Worm (Caenorhabditis elegans) whole organism, late embryonic: ENCODE measurements around the gene F13H10.1.
A peak's percentile ranks its signal among the peaks of the same experiment; 100 is the strongest.
"Not testable (repeated sequence)": the region's sequence is repeated elsewhere in the genome, so short reads cannot be mapped to it uniquely, and the experiment has no call there.

Experiments
- F13H6.1 ChIP-seq: sonication (generic microtip); optimal IDR thresholded peaks from 2 replicates; lab custom pipeline; 2016; ENCODE audit warnings: missing genetic modification characterization, missing compliant biosample characterization
- K02D7.2 ChIP-seq: sonication (generic microtip); optimal IDR thresholded peaks from 2 replicates; lab custom pipeline; 2017; ENCODE audit warnings: mild to moderate bottlenecking, missing genetic modification characterization, missing compliant biosample characterization
- K09A11.1 ChIP-seq: sonication (generic microtip); optimal IDR thresholded peaks from 2 replicates; lab custom pipeline; 2017; ENCODE audit warnings: antibody characterized with exemption, mild to moderate bottlenecking, missing genetic modification characterization, missing compliant biosample characterization; ENCODE audit not compliant: insufficient read depth
- T23F11.4 ChIP-seq: fragments of 200-800 bp; sonication (Bioruptor generic); optimal IDR thresholded peaks from 2 replicates; lab custom pipeline; 2018; ENCODE audit warnings: mild to moderate bottlenecking, missing genetic modification characterization, missing compliant biosample characterization
- ahr-1 ChIP-seq: sonication (generic microtip); optimal IDR thresholded peaks from 2 replicates; lab custom pipeline; 2016; ENCODE audit warnings: missing genetic modification characterization, missing compliant biosample characterization
- ceh-18 ChIP-seq: sonication (generic microtip); optimal IDR thresholded peaks from 2 replicates; lab custom pipeline; 2016; ENCODE audit warnings: missing genetic modification characterization, missing compliant biosample characterization
- ceh-2 ChIP-seq: sonication (generic microtip); optimal IDR thresholded peaks from 2 replicates; lab custom pipeline; 2016; ENCODE audit warnings: missing genotype, missing genetic modification characterization, missing compliant biosample characterization
- ceh-22 ChIP-seq: sonication (generic microtip); optimal IDR thresholded peaks from 2 replicates; lab custom pipeline; 2017; ENCODE audit warnings: missing biosample characterization, missing genetic modification characterization
- ceh-24 ChIP-seq: sonication (generic microtip); optimal IDR thresholded peaks from 2 replicates; lab custom pipeline; 2016; ENCODE audit warnings: mild to moderate bottlenecking, missing genetic modification characterization, missing compliant biosample characterization
- ceh-31 ChIP-seq: sonication (generic microtip); optimal IDR thresholded peaks from 2 replicates; lab custom pipeline; 2016; ENCODE audit warnings: missing genetic modification characterization, missing compliant biosample characterization
- ceh-34 ChIP-seq: sonication (generic microtip); optimal IDR thresholded peaks from 2 replicates; lab custom pipeline; 2016; ENCODE audit warnings: mild to moderate bottlenecking, missing genetic modification characterization, missing compliant biosample characterization
- ceh-48 ChIP-seq: sonication (generic microtip); optimal IDR thresholded peaks from 2 replicates; lab custom pipeline; 2016; ENCODE audit warnings: missing genetic modification characterization, inconsistent platforms, missing compliant biosample characterization
- ceh-6 ChIP-seq: fragments of 200-800 bp; sonication (Bioruptor generic); optimal IDR thresholded peaks from 2 replicates; lab custom pipeline; 2018; ENCODE audit warnings: mild to moderate bottlenecking, missing genetic modification characterization, missing compliant biosample characterization
- dve-1 ChIP-seq: sonication (generic microtip); optimal IDR thresholded peaks from 2 replicates; lab custom pipeline; 2017; ENCODE audit warnings: antibody characterized with exemption, mild to moderate bottlenecking, missing genetic modification characterization, missing compliant biosample characterization
- elt-2 ChIP-seq: sonication (generic microtip); optimal IDR thresholded peaks from 2 replicates; lab custom pipeline; 2016; ENCODE audit warnings: missing genetic modification reagents, missing genetic modification characterization, missing compliant biosample characterization
- eyg-1 ChIP-seq: sonication (generic microtip); optimal IDR thresholded peaks from 2 replicates; lab custom pipeline; 2016; ENCODE audit warnings: missing genotype, missing genetic modification characterization, missing compliant biosample characterization
- fax-1 ChIP-seq: sonication (generic microtip); optimal IDR thresholded peaks from 2 replicates; lab custom pipeline; 2016; ENCODE audit warnings: missing genotype, missing genetic modification characterization, missing compliant biosample characterization
- fkh-6 ChIP-seq: sonication (generic microtip); optimal IDR thresholded peaks from 2 replicates; lab custom pipeline; 2016; ENCODE audit warnings: missing genetic modification characterization, missing compliant biosample characterization
- hlh-13 ChIP-seq: fragments of 200-800 bp; sonication (Bioruptor generic); optimal IDR thresholded peaks from 2 replicates; lab custom pipeline; 2018; ENCODE audit warnings: mild to moderate bottlenecking, missing genetic modification characterization, missing compliant biosample characterization
- hlh-15 ChIP-seq: sonication (generic microtip); optimal IDR thresholded peaks from 2 replicates; lab custom pipeline; 2016; ENCODE audit warnings: missing genetic modification characterization, missing compliant biosample characterization
- nfya-1 ChIP-seq: sonication (generic microtip); optimal IDR thresholded peaks from 2 replicates; lab custom pipeline; 2017; ENCODE audit warnings: missing genetic modification characterization, mild to moderate bottlenecking, missing compliant biosample characterization, antibody characterized with exemption, moderate library complexity
- nhr-11 ChIP-seq: fragments of 150-350 bp; optimal IDR thresholded peaks from 2 replicates; lab custom pipeline; 2014; ENCODE audit warnings: missing biosample characterization, missing genetic modification characterization
- nhr-232 ChIP-seq: sonication (generic microtip); optimal IDR thresholded peaks from 2 replicates; lab custom pipeline; 2016; ENCODE audit warnings: missing genetic modification characterization, missing compliant biosample characterization
- npax-4 ChIP-seq: sonication (generic microtip); optimal IDR thresholded peaks from 2 replicates; lab custom pipeline; 2016; ENCODE audit warnings: missing genetic modification characterization, missing compliant biosample characterization
- odd-2 ChIP-seq: sonication (generic microtip); optimal IDR thresholded peaks from 2 replicates; lab custom pipeline; 2017; ENCODE audit warnings: antibody characterized with exemption, mild to moderate bottlenecking, missing genetic modification characterization, missing compliant biosample characterization
- pag-3 ChIP-seq: sonication (generic microtip); optimal IDR thresholded peaks from 2 replicates; lab custom pipeline; 2016; ENCODE audit warnings: missing compliant biosample characterization, missing genetic modification characterization, borderline replicate concordance
- pat-9 ChIP-seq: fragments of 200-800 bp; sonication (Bioruptor generic); optimal IDR thresholded peaks from 2 replicates; lab custom pipeline; 2018; ENCODE audit warnings: mild to moderate bottlenecking, missing genetic modification characterization, moderate library complexity, missing compliant biosample characterization
- pax-1 ChIP-seq: fragments of 150-350 bp; optimal IDR thresholded peaks from 2 replicates; lab custom pipeline; 2014; ENCODE audit warnings: missing biosample characterization, missing genetic modification characterization
- pha-2 ChIP-seq: sonication (generic microtip); optimal IDR thresholded peaks from 2 replicates; lab custom pipeline; 2017; ENCODE audit warnings: mild to moderate bottlenecking, missing genetic modification characterization, missing compliant biosample characterization
- pha-4 ChIP-seq: fragments of 150-350 bp; optimal IDR thresholded peaks from 2 replicates; lab custom pipeline; 2018; ENCODE audit warnings: missing biosample characterization, missing genetic modification reagents, missing genetic modification characterization
- pqm-1 ChIP-seq: sonication (generic microtip); optimal IDR thresholded peaks from 2 replicates; lab custom pipeline; 2016; ENCODE audit warnings: missing genetic modification characterization, missing compliant biosample characterization
- pros-1 ChIP-seq: fragments of 150-350 bp; optimal IDR thresholded peaks from 2 replicates; lab custom pipeline; 2014; ENCODE audit warnings: missing biosample characterization, missing genetic modification reagents, missing genetic modification characterization
- rnt-1 ChIP-seq: sonication (generic microtip); optimal IDR thresholded peaks from 2 replicates; lab custom pipeline; 2016; ENCODE audit warnings: missing genetic modification characterization, missing compliant biosample characterization
- sox-4 ChIP-seq: sonication (generic microtip); optimal IDR thresholded peaks from 2 replicates; lab custom pipeline; 2017; ENCODE audit warnings: mild to moderate bottlenecking, missing genetic modification characterization, inconsistent platforms, missing compliant biosample characterization
- syd-9 ChIP-seq: sonication (generic microtip); optimal IDR thresholded peaks from 2 replicates; lab custom pipeline; 2016; ENCODE audit warnings: mild to moderate bottlenecking, missing genetic modification characterization, moderate library complexity, missing compliant biosample characterization
- tbx-2 ChIP-seq: sonication (generic microtip); optimal IDR thresholded peaks from 2 replicates; lab custom pipeline; 2016; ENCODE audit warnings: missing genetic modification characterization, missing compliant biosample characterization
- tbx-7 ChIP-seq: sonication (generic microtip); optimal IDR thresholded peaks from 2 replicates; lab custom pipeline; 2016; ENCODE audit warnings: missing genotype, missing genetic modification characterization, missing compliant biosample characterization
- zip-5 ChIP-seq: sonication (generic microtip); optimal IDR thresholded peaks from 2 replicates; lab custom pipeline; 2016; ENCODE audit warnings: missing genetic modification characterization, missing compliant biosample characterization
- ztf-16 ChIP-seq: sonication (generic microtip); optimal IDR thresholded peaks from 2 replicates; lab custom pipeline; 2017; ENCODE audit warnings: missing genetic modification characterization, missing compliant biosample characterization

Gene F13H10.1

ce11 chrIV:10985568-10986035 is 18.8 kb upstream of the F13H10.1 start, which contains the start of gene cyb-2.1:
Gene cyb-2.1 (plus strand): TSS chrIV:10985985.
- TF ChIP-seq elt-2 (no peak), fkh-6 (tag; lab: Kevin White, UChicago) (no peak), F13H6.1 (no peak), tbx-7 (tag; lab: Kevin White, UChicago) (no peak), rnt-1 (tag; lab: Kevin White, UChicago) (no peak), ztf-16 (tag; lab: Kevin White, UChicago) (no peak), odd-2 (tag; lab: Kevin White, UChicago) (no peak), npax-4 (no peak), ceh-24 (tag; lab: Kevin White, UChicago) (no peak)

DNA sequence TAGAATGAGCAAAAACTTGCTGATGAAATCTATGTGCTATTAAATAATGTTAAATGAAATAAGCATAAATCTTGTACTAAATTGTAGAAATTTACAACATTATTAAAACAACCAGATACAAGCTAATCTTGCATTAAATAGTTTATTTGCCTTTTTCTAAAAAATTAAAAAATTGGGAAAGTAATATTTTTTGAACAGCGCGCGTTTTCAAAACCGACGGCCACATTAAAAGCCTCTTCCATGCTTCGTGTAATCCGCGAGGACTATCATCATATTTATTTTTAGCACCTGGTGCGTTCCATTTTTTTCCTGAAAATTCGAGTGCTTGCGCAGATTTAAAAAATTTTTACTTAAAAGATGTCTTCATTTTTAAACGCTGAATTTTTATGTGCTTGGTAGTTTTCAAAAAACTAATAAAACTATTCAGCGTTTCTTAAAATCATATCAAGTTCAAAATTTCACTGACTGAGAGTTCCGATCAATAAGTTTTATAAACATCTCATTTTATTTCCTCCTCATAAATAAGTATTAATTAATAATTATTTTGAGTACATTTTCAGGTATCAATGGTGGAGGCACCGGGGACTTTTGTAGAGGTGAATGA is 16.9 kb upstream of the F13H10.1 start, which contains the start of gene Y43E12A.3:
Y43E12A.3 (plus strand) TSS at position 554 of the 604 bp plus-strand sequence.
- not testable (repeated sequence) for TF ChIP-seq tbx-2 (tag; lab: Kevin White, UChicago); K02D7.2 (tag; lab: Kevin White, UChicago); ceh-31

- TF ChIP-seq K09A11.1 (tag; lab: Kevin White, UChicago) (no peak), pqm-1 (tag; lab: Kevin White, UChicago) (no peak), elt-2 (no peak), nfya-1 (no peak), ahr-1 (tag; lab: Kevin White, UChicago) (no peak), pros-1 (tag; lab: Kevin White, UChicago) (no peak), ceh-22 (tag; lab: Kevin White, UChicago) (no peak), nhr-11 (tag; lab: Kevin White, UChicago) (no peak), ceh-48 (tag; lab: Kevin White, UChicago) (no peak), fkh-6 (tag; lab: Kevin White, UChicago) (no peak), nhr-232 (tag; lab: Kevin White, UChicago) (no peak), ceh-6 (GFP tag; lab: Kevin White, UChicago) (no peak), fax-1 (tag; lab: Kevin White, UChicago) (no peak), zip-5 (tag; lab: Kevin White, UChicago) (no peak)
Observed at ce11 chrIV:10990699-10991098, 13.7 kb upstream of the F13H10.1 start, which contains the start of gene F13H10.5. Gene F13H10.5 (plus strand): TSS chrIV:10990999.

DNA sequence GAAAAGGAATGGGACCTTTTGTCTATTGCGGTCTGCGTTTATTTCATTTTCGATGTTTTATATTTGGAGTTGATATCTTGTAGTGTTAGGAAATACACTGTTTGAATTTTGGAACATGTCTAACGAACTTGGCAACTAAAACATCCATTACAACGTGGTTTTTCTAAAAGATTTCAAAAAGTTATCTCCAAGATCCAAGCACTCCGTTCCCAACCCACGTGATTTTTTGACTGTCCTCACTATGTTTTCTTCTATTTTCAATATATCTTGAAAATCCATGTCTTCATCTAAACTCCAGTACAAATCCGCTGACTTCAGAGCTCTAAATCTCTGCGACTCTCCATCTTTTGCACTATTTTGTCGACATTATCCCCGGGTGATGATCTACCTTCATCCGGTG is 2.8 kb upstream of the F13H10.1 start, which contains the start of gene F13H10.9:
F13H10.9 (plus strand) TSS at position 301 of the 400 bp plus-strand sequence.
- TF ChIP-seq pag-3 (tag; lab: Kevin White, UChicago) (no peak), K02D7.2 (tag; lab: Kevin White, UChicago) (no peak), pat-9 (no peak), ceh-2 (no peak), hlh-13 (no peak), ahr-1 (tag; lab: Kevin White, UChicago) (no peak), sox-4 (tag; lab: Kevin White, UChicago) (no peak), hlh-15 (no peak)
- TF ChIP-seq, all 69 proteins: peak for 0

- TF ChIP-seq F13H6.1 (no peak), ceh-34 (peak; percentile 69)
Observed at ce11 chrIV:11006383-11006782, 2.0 kb downstream of the F13H10.1 start.

ce11 chrIV:11006868-11007267 is 2.5 kb downstream of the F13H10.1 start:
- no peak for TF ChIP-seq pha-4 (tag; lab: Kevin White, UChicago)
- TF ChIP-seq pqm-1 (tag; lab: Kevin White, UChicago) = no peak
- no peak for TF ChIP-seq F13H6.1
- TF ChIP-seq eyg-1 (tag; lab: Kevin White, UChicago) = no peak
- TF ChIP-seq ceh-18 = no peak
- no peak for TF ChIP-seq syd-9
- TF ChIP-seq T23F11.4 = no peak
- no peak for TF ChIP-seq sox-4 (tag; lab: Kevin White, UChicago)
- no peak for TF ChIP-seq pax-1 (tag; lab: Kevin White, UChicago)
- no peak for TF ChIP-seq dve-1 (tag; lab: Kevin White, UChicago)
- TF ChIP-seq pha-2 = no peak
